Fruit fly (Drosophila melanogaster) Kc167 (cell line): Measurements from ENCODE around the gene Trm7-34.

Experiments
- Sin3A ChIP-seq: fragments of >200 bp; optimal IDR thresholded peaks from 2 replicates; lab custom pipeline; 2018; ENCODE audit warnings: missing external identifiers
- h ChIP-seq: fragments of >200 bp; optimal IDR thresholded peaks from 3 replicates; lab custom pipeline; 2018; ENCODE audit warnings: missing external identifiers
- psq ChIP-seq: fragments of >200 bp; optimal IDR thresholded peaks from 2 replicates; lab custom pipeline; 2017; ENCODE audit warnings: missing external identifiers
- ttk ChIP-seq: sonication (Bioruptor generic); optimal IDR thresholded peaks from 2 replicates; lab custom pipeline; 2017; ENCODE audit warnings: missing external identifiers

DNA sequence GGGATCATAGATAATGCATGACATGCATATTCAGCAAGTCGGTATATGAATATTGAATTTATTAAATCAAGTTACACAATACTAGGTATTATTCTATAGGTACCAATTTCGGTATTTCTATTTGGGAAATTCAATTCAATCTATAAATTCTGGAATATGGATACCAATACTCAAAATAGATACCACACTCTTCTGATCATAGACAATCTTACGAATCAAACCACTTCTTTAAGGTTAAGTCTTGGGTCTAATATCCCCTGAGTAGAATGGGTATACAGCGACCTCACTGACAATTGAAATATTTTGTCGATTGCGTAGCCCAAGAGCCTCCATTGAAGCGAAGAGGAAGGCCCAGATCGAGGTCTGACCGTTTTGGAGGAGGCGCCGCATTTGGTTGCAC lies 40.9 kb downstream of the Trm7-34 start:
- no peak for TF ChIP-seq psq (lab: Kevin White, UChicago)
- no peak for TF ChIP-seq Sin3A
- no peak for TF ChIP-seq ttk (lab: Kevin White, UChicago)
- no peak for TF ChIP-seq h (lab: Kevin White, UChicago)
